Worm (Caenorhabditis elegans) whole organism, L4/young adult: ENCODE measurements around the gene C44B9.2.

Experiments
- W03F9.2 ChIP-seq: fragments of 150-350 bp; optimal IDR thresholded peaks from 2 replicates; lab custom pipeline; 2014; ENCODE audit warnings: missing biosample characterization, missing genetic modification characterization
- dao-5 ChIP-seq: sonication (generic microtip); optimal IDR thresholded peaks from 2 replicates; lab custom pipeline; 2016; ENCODE audit warnings: missing genotype, missing genetic modification characterization, moderate library complexity, missing compliant biosample characterization
- him-1 ChIP-seq: sonication (generic microtip); optimal IDR thresholded peaks from 2 replicates; lab custom pipeline; 2016; ENCODE audit warnings: missing genotype, missing genetic modification reagents, missing genetic modification characterization, missing compliant biosample characterization

- TF ChIP-seq dao-5 (tag; lab: Kevin White, UChicago): no peak
- no peak for TF ChIP-seq him-1 (tag; lab: Kevin White, UChicago)
- TF ChIP-seq W03F9.2 (tag; lab: Kevin White, UChicago): no peak
These were observed 31.1 kb downstream of the C44B9.2 start for ce11 chrIII:10906325-10906724.
